Worm (Caenorhabditis elegans): ENCODE results near the gene F18A11.3.

DNA sequence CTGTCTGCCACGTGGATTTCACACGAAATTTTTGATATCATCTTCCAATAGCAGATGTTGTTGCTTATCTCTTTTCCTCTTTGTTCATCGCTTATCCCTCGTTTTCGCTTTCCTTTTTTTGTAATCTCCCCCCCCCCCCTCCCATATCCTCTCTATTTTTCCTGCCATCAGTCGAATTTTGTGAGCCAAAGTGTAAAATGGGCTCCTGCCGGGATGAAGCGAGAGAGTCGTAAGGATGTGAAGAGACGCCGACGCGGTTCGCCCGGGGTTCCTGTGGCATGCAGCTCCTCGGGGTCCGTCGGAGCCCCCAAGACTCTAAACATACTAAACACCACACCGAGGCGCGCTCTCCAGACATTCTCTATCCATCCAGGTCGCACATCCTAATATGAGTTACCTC is 19.9 kb upstream of the F18A11.3 start, which contains the start of gene zyx-1:
- TF ChIP-seq mbf-1 (tag; optimal IDR thresholded peaks at IDR 0.05) (no peak), ama-1 (optimal IDR thresholded peaks at IDR 0.05) (no peak), nhr-10 (tag; optimal IDR thresholded peaks at IDR 0.05) (no peak), nhr-12 (tag; optimal IDR thresholded peaks at IDR 0.05) (no peak)

All from whole organism, L2 larva.